Fruit fly (Drosophila melanogaster) whole organism, embryonic: ENCODE measurements around the gene pes.

Experiments used
- Aef1 ChIP-seq: fragments of 200-800 bp; sonication (Bioruptor generic); IDR thresholded peaks from 3 replicates; pipeline ENCODE4 v1.3.6; 2022; ENCODE audit warnings: missing biosample characterization, missing genetic modification characterization
- Atf-2 ChIP-seq: fragments of 200-800 bp; sonication (Bioruptor generic); optimal IDR thresholded peaks from 2 replicates; lab custom pipeline; 2016; ENCODE audit warnings: missing biosample characterization, missing genetic modification characterization
- CG10274 ChIP-seq: fragments of 200-800 bp; sonication (Bioruptor generic); optimal IDR thresholded peaks from 3 replicates; lab custom pipeline; 2017; ENCODE audit warnings: missing biosample characterization, mild to moderate bottlenecking, missing genetic modification characterization
- CG12104 ChIP-seq: fragments of 200-800 bp; sonication (Bioruptor generic); optimal IDR thresholded peaks from 3 replicates; lab custom pipeline; 2016; ENCODE audit warnings: missing biosample characterization, missing genetic modification characterization
- CG12155 ChIP-seq: fragments of 200-800 bp; sonication (Bioruptor generic); optimal IDR thresholded peaks from 3 replicates; lab custom pipeline; 2016; ENCODE audit warnings: missing biosample characterization, missing genetic modification characterization
- CG12219 ChIP-seq: fragments of 200-800 bp; sonication (Bioruptor generic); optimal IDR thresholded peaks from 3 replicates; lab custom pipeline; 2018; ENCODE audit warnings: missing biosample characterization, mild to moderate bottlenecking, missing genetic modification characterization
- CG12299 ChIP-seq: fragments of 200-800 bp; sonication (Bioruptor generic); optimal IDR thresholded peaks from 2 replicates; lab custom pipeline; 2018; ENCODE audit warnings: missing biosample characterization, mild to moderate bottlenecking, missing genetic modification characterization
- CG14050 ChIP-seq: fragments of 200-800 bp; sonication (Bioruptor generic); IDR thresholded peaks from 3 replicates; pipeline ENCODE4 v1.3.6; 2022; ENCODE audit warnings: missing biosample characterization, missing genetic modification characterization
- CG14710 ChIP-seq: fragments of 200-800 bp; sonication (Bioruptor generic); optimal IDR thresholded peaks from 3 replicates; lab custom pipeline; 2019; ENCODE audit warnings: missing biosample characterization, mild to moderate bottlenecking, missing genetic modification characterization, moderate library complexity
- CG14860 ChIP-seq: fragments of 200-800 bp; sonication (Bioruptor generic); IDR thresholded peaks from 3 replicates; pipeline ENCODE4 v1.3.6; 2022; ENCODE audit warnings: missing biosample characterization, missing genetic modification characterization; ENCODE audit not compliant: partially characterized antibody
- CG15269 ChIP-seq: fragments of 200-800 bp; sonication (Bioruptor generic); optimal IDR thresholded peaks from 2 replicates; lab custom pipeline; 2018; ENCODE audit warnings: missing biosample characterization, mild to moderate bottlenecking, missing genetic modification characterization, moderate library complexity
- CG15514 ChIP-seq: fragments of 200-800 bp; sonication (Bioruptor generic); optimal IDR thresholded peaks from 3 replicates; lab custom pipeline; 2017; ENCODE audit warnings: missing biosample characterization, missing genetic modification characterization, mild to moderate bottlenecking, moderate library complexity, missing genetic modification reagents
- CG15601 ChIP-seq: fragments of 200-800 bp; sonication (Bioruptor generic); optimal IDR thresholded peaks from 3 replicates; lab custom pipeline; 2019; ENCODE audit warnings: missing biosample characterization, mild to moderate bottlenecking, missing genetic modification characterization, moderate library complexity
- CG17912 ChIP-seq: fragments of 200-800 bp; sonication (Bioruptor generic); optimal IDR thresholded peaks from 2 replicates; lab custom pipeline; 2018; ENCODE audit warnings: missing biosample characterization, mild to moderate bottlenecking, missing genetic modification characterization
- CG34224 ChIP-seq: fragments of 200-800 bp; sonication (Bioruptor generic); IDR thresholded peaks from 3 replicates; pipeline ENCODE4 v1.3.6; 2022; ENCODE audit warnings: missing biosample characterization, missing genetic modification characterization; ENCODE audit not compliant: partially characterized antibody
- CG34422 ChIP-seq: fragments of 200-800 bp; sonication (Bioruptor generic); IDR thresholded peaks from 3 replicates; pipeline ENCODE4 v1.3.6; 2022; ENCODE audit warnings: missing biosample characterization, missing genetic modification characterization
- CG6683 ChIP-seq: fragments of 200-800 bp; sonication (Bioruptor generic); optimal IDR thresholded peaks from 2 replicates; lab custom pipeline; 2017; ENCODE audit warnings: missing biosample characterization, mild to moderate bottlenecking, missing genetic modification characterization, missing genetic modification reagents
- CG9817 ChIP-seq: fragments of 200-800 bp; sonication (Bioruptor generic); optimal IDR thresholded peaks from 2 replicates; lab custom pipeline; 2018; ENCODE audit warnings: missing biosample characterization, mild to moderate bottlenecking, missing genetic modification characterization, moderate library complexity
- CG9932 ChIP-seq: fragments of 200-800 bp; sonication (Bioruptor generic); IDR thresholded peaks from 2 replicates; pipeline ENCODE4 v1.3.6; 2022; ENCODE audit warnings: missing biosample characterization, missing genetic modification characterization
- D19A ChIP-seq: fragments of 200-800 bp; optimal IDR thresholded peaks from 3 replicates; lab custom pipeline; 2019; ENCODE audit warnings: missing biosample characterization, mild to moderate bottlenecking, missing genetic modification characterization, moderate library complexity
- Dll ChIP-seq: fragments of 200-800 bp; sonication (Bioruptor generic); IDR thresholded peaks from 4 replicates; pipeline ENCODE4 v1.3.6; 2022; ENCODE audit warnings: missing biosample characterization, missing genetic modification characterization; ENCODE audit not compliant: partially characterized antibody
- Elba2 ChIP-seq: fragments of 200-800 bp; sonication (Bioruptor generic); optimal IDR thresholded peaks from 3 replicates; lab custom pipeline; 2016; ENCODE audit warnings: missing biosample characterization, missing genetic modification characterization
- Fer2 ChIP-seq: fragments of 200-800 bp; sonication (Bioruptor generic); optimal IDR thresholded peaks from 2 replicates; lab custom pipeline; 2018; ENCODE audit warnings: missing biosample characterization, mild to moderate bottlenecking, missing genetic modification characterization, moderate library complexity
- GATAe ChIP-seq: fragments of 200-800 bp; sonication (Bioruptor generic); conservative IDR thresholded peaks from 2 replicates; pipeline ENCODE4 v1.3.6; 2022; ENCODE audit warnings: missing biosample characterization, missing genetic modification characterization
- HHEX ChIP-seq: fragments of 200-800 bp; sonication (Bioruptor generic); optimal IDR thresholded peaks from 3 replicates; lab custom pipeline; 2017; ENCODE audit warnings: missing biosample characterization, mild to moderate bottlenecking, missing genetic modification characterization, missing genetic modification reagents
- MTF-1 ChIP-seq: fragments of 200-800 bp; sonication (Bioruptor generic); optimal IDR thresholded peaks from 2 replicates; lab custom pipeline; 2018; ENCODE audit warnings: missing biosample characterization, mild to moderate bottlenecking, missing genetic modification characterization, borderline replicate concordance
- Mrtf ChIP-seq: fragments of 200-800 bp; sonication (Bioruptor generic); IDR thresholded peaks from 3 replicates; pipeline ENCODE4 v1.3.6; 2022; ENCODE audit warnings: missing biosample characterization, missing genetic modification characterization
- Neu2 ChIP-seq: fragments of 200-800 bp; sonication (Bioruptor generic); optimal IDR thresholded peaks from 3 replicates; lab custom pipeline; 2016; ENCODE audit warnings: missing biosample characterization, missing genetic modification characterization, borderline replicate concordance
- ac ChIP-seq: fragments of 200-800 bp; sonication (Bioruptor generic); optimal IDR thresholded peaks from 3 replicates; lab custom pipeline; 2017; ENCODE audit warnings: missing biosample characterization, mild to moderate bottlenecking, missing genetic modification characterization
- btn ChIP-seq: fragments of 200-800 bp; sonication (Bioruptor generic); optimal IDR thresholded peaks from 2 replicates; lab custom pipeline; 2016; ENCODE audit warnings: missing biosample characterization, missing genetic modification characterization
- chinmo ChIP-seq: fragments of 200-800 bp; sonication (Bioruptor generic); IDR thresholded peaks from 4 replicates; pipeline ENCODE4 v1.3.6; 2022; ENCODE audit warnings: missing biosample characterization, missing genetic modification characterization; ENCODE audit not compliant: partially characterized antibody
- crol ChIP-seq: fragments of 200-800 bp; sonication (Bioruptor generic); IDR thresholded peaks from 2 replicates; pipeline ENCODE4 v1.3.6; 2022; ENCODE audit warnings: missing biosample characterization, missing genetic modification characterization
- disco-r ChIP-seq: fragments of 200-800 bp; sonication (Bioruptor generic); optimal IDR thresholded peaks from 2 replicates; lab custom pipeline; 2016; ENCODE audit warnings: missing biosample characterization, missing genetic modification characterization
- ewg ChIP-seq: fragments of 200-800 bp; sonication (Bioruptor generic); optimal IDR thresholded peaks from 3 replicates; lab custom pipeline; 2017; ENCODE audit warnings: mild to moderate bottlenecking, missing biosample characterization, missing genetic modification reagents, missing genetic modification characterization
- fd102C ChIP-seq: fragments of 200-800 bp; sonication (Bioruptor generic); optimal IDR thresholded peaks from 2 replicates; lab custom pipeline; 2018; ENCODE audit warnings: missing biosample characterization, mild to moderate bottlenecking, missing genetic modification characterization, moderate library complexity
- fd3F ChIP-seq: fragments of 200-800 bp; sonication (Bioruptor generic); optimal IDR thresholded peaks from 2 replicates; lab custom pipeline; 2018; ENCODE audit warnings: missing biosample characterization, mild to moderate bottlenecking, missing genetic modification characterization, moderate library complexity
- gce ChIP-seq: fragments of 200-800 bp; sonication (Bioruptor generic); IDR thresholded peaks from 3 replicates; pipeline ENCODE4 v1.3.6; 2022; ENCODE audit warnings: missing biosample characterization, missing genetic modification characterization
- hbn ChIP-seq: fragments of 200-800 bp; sonication (Bioruptor generic); IDR thresholded peaks from 2 replicates; pipeline ENCODE4 v1.3.6; 2022; ENCODE audit warnings: missing biosample characterization, missing genetic modification characterization; ENCODE audit not compliant: partially characterized antibody
- kni ChIP-seq: fragments of 200-800 bp; sonication (Bioruptor generic); optimal IDR thresholded peaks from 3 replicates; lab custom pipeline; 2017; ENCODE audit warnings: mild to moderate bottlenecking, missing biosample characterization, missing genetic modification reagents, missing genetic modification characterization
- mirr ChIP-seq: fragments of 200-800 bp; sonication (Bioruptor generic); optimal IDR thresholded peaks from 3 replicates; lab custom pipeline; 2018; ENCODE audit warnings: missing biosample characterization, mild to moderate bottlenecking, missing genetic modification characterization
- pros ChIP-seq: fragments of 200-800 bp; sonication (Bioruptor generic); optimal IDR thresholded peaks from 3 replicates; lab custom pipeline; 2019; ENCODE audit warnings: missing biosample characterization, mild to moderate bottlenecking, missing genetic modification characterization, moderate library complexity
- sc ChIP-seq, 3 experiments: fragments of >200 bp in 2 of 3; fragments of 200-800 bp in 1 of 3; sonication (Bioruptor generic) in 1 of 3; optimal IDR thresholded peaks; 2 replicates in 2 of 3; 3 replicates in 1 of 3; lab custom pipeline; 2017; ENCODE audit warnings: mild to moderate bottlenecking in 1 of 3, missing biosample characterization in 1 of 3, missing genetic modification characterization in 1 of 3, missing genetic modification reagents in 1 of 3
- schlank ChIP-seq: fragments of 200-800 bp; sonication (Bioruptor generic); optimal IDR thresholded peaks from 2 replicates; lab custom pipeline; 2018; ENCODE audit warnings: missing biosample characterization, mild to moderate bottlenecking, missing genetic modification characterization
- sr ChIP-seq: fragments of 200-800 bp; sonication (Bioruptor generic); IDR thresholded peaks from 3 replicates; pipeline ENCODE4 v1.3.6; 2022; ENCODE audit warnings: missing biosample characterization, missing genetic modification characterization
- tin ChIP-seq: fragments of 200-800 bp; sonication (Bioruptor generic); optimal IDR thresholded peaks from 3 replicates; lab custom pipeline; 2016; ENCODE audit warnings: missing biosample characterization, missing genetic modification characterization
- vfl ChIP-seq: fragments of 200-800 bp; sonication (Bioruptor generic); optimal IDR thresholded peaks from 2 replicates; lab custom pipeline; 2016; ENCODE audit warnings: missing biosample characterization, missing genetic modification characterization

pes gene

DNA sequence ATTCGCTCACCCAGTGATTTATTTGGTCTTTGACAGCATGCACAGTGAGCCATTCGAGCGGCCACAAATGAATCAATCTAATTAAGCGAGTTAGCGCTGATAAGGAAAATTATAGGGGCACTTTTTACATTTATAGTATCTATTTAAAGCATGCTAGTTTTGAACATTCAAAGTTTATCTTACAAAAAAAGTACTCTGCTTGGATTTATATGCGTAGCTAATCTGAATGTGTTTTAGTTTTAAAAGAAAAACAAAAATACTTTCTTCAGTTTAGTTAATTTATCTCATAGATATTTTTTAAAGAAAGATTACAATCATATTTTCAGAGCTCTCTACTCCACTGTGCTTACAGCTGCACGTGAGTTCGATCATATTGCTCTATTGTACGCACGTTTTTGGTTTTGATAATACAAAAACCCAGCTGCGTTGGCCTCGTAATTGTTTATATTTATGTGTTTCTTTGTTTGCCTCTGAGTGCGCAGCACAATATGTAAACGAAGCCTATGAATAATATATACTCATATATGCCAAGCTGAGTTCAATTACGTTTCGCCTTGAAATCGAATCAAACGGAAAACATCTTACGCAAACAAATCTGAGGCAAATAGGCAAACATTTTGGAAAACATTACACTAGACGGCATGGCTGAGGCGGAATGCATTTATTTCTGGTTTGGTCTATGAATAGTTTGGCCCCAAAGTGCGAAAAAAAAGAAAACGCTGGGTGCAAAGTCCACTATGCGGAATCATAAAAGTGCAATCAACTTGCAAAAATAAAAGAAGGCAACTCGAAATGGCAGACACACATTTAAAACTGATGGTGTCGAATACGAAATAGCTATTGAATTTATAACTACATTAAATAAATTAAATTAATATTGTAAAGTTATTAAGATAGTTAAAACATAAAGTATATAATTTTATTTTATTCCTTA lies 8.0 kb upstream of the pes start (continued):
- TF ChIP-seq disco-r (peak; percentile 70), CG34224 (GFP tag; lab: Robert Waterston, UW) (no peak; the same call in 2 of the 3 replicates), CG10274 (GFP tag; lab: Kevin White, UChicago) (peak; percentile 74), btn (GFP tag; lab: Kevin White, UChicago) (peak; percentile 50), hbn (GFP tag; lab: Robert Waterston, UW) (no peak), CG14860 (GFP tag; lab: Robert Waterston, UW) (no peak), CG12299 (tag; lab: Kevin White, UChicago) (peak; percentile 63), CG6683 (GFP tag; lab: Kevin White, UChicago) (peak; percentile 69), Atf-2 (GFP tag; lab: Kevin White, UChicago) (peak; percentile 90), CG15514 (peak; percentile 72), pros (GFP tag; lab: Kevin White, UChicago) (peak; percentile 33), Mrtf (GFP tag; lab: Robert Waterston, UW) (peak; percentile 79), ewg (GFP tag; lab: Kevin White, UChicago) (peak; percentile 73), HHEX (GFP tag; lab: Kevin White, UChicago) (peak; percentile 89), Fer2 (tag; lab: Kevin White, UChicago) (peak; percentile 42), CG9932 (GFP tag; lab: Robert Waterston, UW) (peak; percentile 68), vfl (GFP tag; lab: Kevin White, UChicago) (peak; percentile 62), sr (no peak), Dll (no peak), Aef1 (peak; percentile 79; the same call in 2 of the 3 replicates), CG15601 (peak; percentile 65), GATAe (GFP tag; lab: Robert Waterston, UW) (peak; percentile 70), CG14710 (peak; percentile 87), Neu2 (no peak), CG17912 (no peak), CG12219 (GFP tag; lab: Kevin White, UChicago) (peak; percentile 72), Elba2 (GFP tag; lab: Kevin White, UChicago) (no peak), crol (GFP tag; lab: Robert Waterston, UW) (no peak), mirr (peak; percentile 71), sc (optimal IDR thresholded peaks at IDR 0.05; lab: Kevin White, UChicago) (no peak), sc (GFP tag; optimal IDR thresholded peaks at IDR 0.05; lab: Kevin White, UChicago) (peak; percentile 81), ac (GFP tag; lab: Kevin White, UChicago) (peak; percentile 81), CG9817 (tag; lab: Kevin White, UChicago) (peak; percentile 79), CG12104 (peak; percentile 90), CG14050 (GFP tag; lab: Robert Waterston, UW) (peak; percentile 69), chinmo (GFP tag; lab: Robert Waterston, UW) (peak; percentile 72; the same call in 3 of the 4 replicates), gce (0 out of 3 replicates have a peak, but pooled peaks have one; percentile 41), CG12155 (GFP tag; lab: Kevin White, UChicago) (peak; percentile 71), tin (peak; percentile 89), fd3F (GFP tag; lab: Kevin White, UChicago) (peak; percentile 84), kni (GFP tag; lab: Kevin White, UChicago) (peak; percentile 41), MTF-1 (no peak), fd102C (GFP tag; lab: Kevin White, UChicago) (peak; percentile 65), CG34422 (peak; percentile 90), CG15269 (tag; lab: Kevin White, UChicago) (peak; percentile 91), D19A (tag; lab: Kevin White, UChicago) (peak; percentile 81), schlank (peak; percentile 48)
